1 fruit fly cellular context compared by ENCODE assay signal in the genomic region with DNA sequence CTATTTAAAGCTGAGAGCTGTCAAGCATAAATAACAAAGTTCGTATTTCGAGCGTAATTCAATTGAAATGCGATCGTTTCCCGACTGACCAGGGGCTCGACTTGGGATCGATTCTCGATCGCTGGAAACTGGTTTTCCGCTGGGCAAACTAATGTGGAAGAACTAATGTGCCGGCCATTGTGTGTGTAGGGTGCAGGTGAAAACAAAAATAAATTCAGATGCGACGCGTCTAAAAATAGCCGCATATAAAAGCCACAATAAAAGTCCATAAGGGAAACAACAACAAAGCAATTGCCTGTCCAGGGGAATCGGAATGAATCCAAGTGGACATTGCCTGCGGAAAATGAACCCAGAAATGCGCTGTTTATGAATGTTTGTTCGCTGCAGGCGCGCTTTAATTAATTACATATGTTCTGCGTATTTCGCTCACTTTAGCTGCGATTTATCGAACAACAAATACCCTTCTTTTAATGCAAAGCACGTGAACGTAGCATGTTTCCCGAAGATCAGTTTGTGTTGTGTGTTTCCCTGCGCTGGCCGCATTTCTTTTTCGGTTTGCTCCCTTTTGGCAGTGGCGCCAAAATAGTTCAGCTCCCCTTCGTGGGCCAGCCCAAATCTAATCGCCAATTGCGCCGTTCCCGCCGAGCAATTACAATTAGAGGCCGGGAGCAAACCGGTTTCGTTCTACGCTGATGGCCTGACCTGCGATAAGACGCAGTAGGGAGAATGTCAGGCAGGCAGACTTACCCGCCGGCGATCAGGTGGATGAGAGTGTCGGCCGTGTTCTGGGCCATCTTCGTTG.
TF ChIP-seq lines count a peak whose summit lies in the region.

No protein-coding gene starts in this region.

TF ChIP-seq in whole organism, embryonic, 481 proteins besides CTCF, POLR2A, EP300 and RAD21 (continued from another document):
- TF ChIP-seq CG11560 (tag; IDR thresholded peaks at IDR 0.05; lab: Robert Waterston, UW) (no peak), GATAe (GFP tag; conservative IDR thresholded peaks at IDR 0.05; lab: Robert Waterston, UW) (0 out of 2 replicates have a peak, but pooled peaks have one; percentile 28), ham (GFP tag; IDR thresholded peaks at IDR 0.05; lab: Robert Waterston, UW) (no peak), CG13424 (tag; optimal IDR thresholded peaks at IDR 0.05; lab: Kevin White, UChicago) (peak; percentile 14), CG14014 (GFP tag; IDR thresholded peaks at IDR 0.05; lab: Robert Waterston, UW) (peak; percentile 19; the same call in 1 of the 2 replicates), toy (GFP tag; IDR thresholded peaks at IDR 0.05; lab: Robert Waterston, UW) (no peak), CG11504 (tag; optimal IDR thresholded peaks at IDR 0.05; lab: Kevin White, UChicago) (peak; percentile 43), Kr (GFP tag; optimal IDR thresholded peaks at IDR 0.05; lab: Kevin White, UChicago) (no peak), CG13775 (GFP tag; optimal IDR thresholded peaks at IDR 0.05; lab: Kevin White, UChicago) (peak; percentile 2), slbo (GFP tag; IDR thresholded peaks at IDR 0.05; lab: Robert Waterston, UW) (peak; percentile 34; the same call in 1 of the 2 replicates), CG4707 (GFP tag; optimal IDR thresholded peaks at IDR 0.05; lab: Kevin White, UChicago) (no peak), CG43689 (GFP tag; IDR thresholded peaks at IDR 0.05; lab: Robert Waterston, UW) (no peak), bowl (GFP tag; IDR thresholded peaks at IDR 0.05; lab: Robert Waterston, UW) (no peak), CG14860 (GFP tag; IDR thresholded peaks at IDR 0.05; lab: Robert Waterston, UW; ENCODE audit: partially characterized antibody) (no peak), D19B (GFP tag; optimal IDR thresholded peaks at IDR 0.05; lab: Kevin White, UChicago) (no peak), CG12659 (GFP tag; optimal IDR thresholded peaks at IDR 0.05; lab: Kevin White, UChicago) (peak; percentile 2), Six4 (GFP tag; optimal IDR thresholded peaks at IDR 0.05; lab: Kevin White, UChicago) (no peak), stwl (tag; optimal IDR thresholded peaks at IDR 0.05; lab: Kevin White, UChicago) (no peak), tup (GFP tag; optimal IDR thresholded peaks at IDR 0.05; lab: Kevin White, UChicago) (no peak), CG30403 (GFP tag; optimal IDR thresholded peaks at IDR 0.05; lab: Kevin White, UChicago) (no peak), dpn (GFP tag; optimal IDR thresholded peaks at IDR 0.05; lab: Kevin White, UChicago) (peak; percentile 5 to 17), CG7928 (GFP tag; optimal IDR thresholded peaks at IDR 0.05; lab: Kevin White, UChicago) (no peak), tio (GFP tag; optimal IDR thresholded peaks at IDR 0.05; lab: Kevin White, UChicago) (no peak), bsh (GFP tag; optimal IDR thresholded peaks at IDR 0.05; lab: Kevin White, UChicago) (peak in 1 of 2 experiments; percentile 52), CG15601 (tag; optimal IDR thresholded peaks at IDR 0.05; lab: Kevin White, UChicago) (peak; percentile 65), Tbp (GFP tag; optimal IDR thresholded peaks at IDR 0.05; lab: Kevin White, UChicago) (no peak), CG10209 (GFP tag; optimal IDR thresholded peaks at IDR 0.05; lab: Kevin White, UChicago) (no peak), seq (GFP tag; IDR thresholded peaks at IDR 0.05; lab: Robert Waterston, UW) (no peak), amos (GFP tag; IDR thresholded peaks at IDR 0.05; lab: Robert Waterston, UW; ENCODE audit: partially characterized antibody) (no peak), CG3847 (GFP tag; IDR thresholded peaks at IDR 0.05; lab: Robert Waterston, UW) (no peak), CG12104 (GFP tag; optimal IDR thresholded peaks at IDR 0.05; lab: Kevin White, UChicago) (peak; percentile 8), CG10274 (GFP tag; optimal IDR thresholded peaks at IDR 0.05; lab: Kevin White, UChicago) (peak; percentile 99), Bdp1 (GFP tag; optimal IDR thresholded peaks at IDR 0.05; lab: Kevin White, UChicago) (no peak), E2f2 (GFP tag; IDR thresholded peaks at IDR 0.05; lab: Robert Waterston, UW) (no peak), CG2712 (tag; optimal IDR thresholded peaks at IDR 0.05; lab: Kevin White, UChicago) (peak; percentile 24), CG10321 (GFP tag; IDR thresholded peaks at IDR 0.05; lab: Robert Waterston, UW) (no peak), CkIIα-i1 (GFP tag; IDR thresholded peaks at IDR 0.05; lab: Robert Waterston, UW) (no peak), CG31388 (GFP tag; optimal IDR thresholded peaks at IDR 0.05; lab: Kevin White, UChicago) (no peak), CG2889 (GFP tag; IDR thresholded peaks at IDR 0.05; lab: Robert Waterston, UW) (no peak), CG30431 (GFP tag; optimal IDR thresholded peaks at IDR 0.05; lab: Kevin White, UChicago) (no peak), lmd (GFP tag; IDR thresholded peaks at IDR 0.05; lab: Robert Waterston, UW) (no peak; the same call in 1 of the 2 replicates), gem (tag; optimal IDR thresholded peaks at IDR 0.05; lab: Kevin White, UChicago) (peak; percentile 49), nerfin-2 (GFP tag; IDR thresholded peaks at IDR 0.05; lab: Robert Waterston, UW; ENCODE audit: partially characterized antibody) (no peak), ash1 (GFP tag; optimal IDR thresholded peaks at IDR 0.05; lab: Kevin White, UChicago) (no peak), CG33557 (GFP tag; optimal IDR thresholded peaks at IDR 0.05; lab: Kevin White, UChicago) (no peak), cwo (GFP tag; optimal IDR thresholded peaks at IDR 0.05; lab: Kevin White, UChicago) (peak; percentile 49), dm (GFP tag; optimal IDR thresholded peaks at IDR 0.05; lab: Kevin White, UChicago) (peak; percentile 6), scrt (GFP tag; optimal IDR thresholded peaks at IDR 0.05; lab: Kevin White, UChicago) (no peak), fd64A (GFP tag; optimal IDR thresholded peaks at IDR 0.05; lab: Kevin White, UChicago) (no peak), Xbp1 (GFP tag; optimal IDR thresholded peaks at IDR 0.05; lab: Kevin White, UChicago) (peak; percentile 13), peb (GFP tag; IDR thresholded peaks at IDR 0.05; lab: Robert Waterston, UW) (no peak), NFAT (GFP tag; IDR thresholded peaks at IDR 0.05; lab: Robert Waterston, UW) (no peak), Jarid2 (GFP tag; optimal IDR thresholded peaks at IDR 0.05; lab: Kevin White, UChicago) (no peak), ara (GFP tag; IDR thresholded peaks at IDR 0.05; lab: Robert Waterston, UW) (0 out of 2 replicates have a peak, but pooled peaks have one; percentile 32), CG4854 (GFP tag; optimal IDR thresholded peaks at IDR 0.05; lab: Kevin White, UChicago) (no peak), zen (tag; optimal IDR thresholded peaks at IDR 0.05; lab: Kevin White, UChicago) (peak; percentile 21), Max (GFP tag; optimal IDR thresholded peaks at IDR 0.05; lab: Kevin White, UChicago) (no peak), gsb-n (tag; optimal IDR thresholded peaks at IDR 0.05; lab: Kevin White, UChicago) (peak; percentile 2), exex (tag; optimal IDR thresholded peaks at IDR 0.05; lab: Kevin White, UChicago) (peak; percentile 69), Nf-YA (GFP tag; IDR thresholded peaks at IDR 0.05; lab: Robert Waterston, UW) (no peak), gce (GFP tag; IDR thresholded peaks at IDR 0.05; lab: Robert Waterston, UW) (no peak), lov (optimal IDR thresholded peaks at IDR 0.05; lab: Kevin White, UChicago) (no peak), lov (GFP tag; IDR thresholded peaks at IDR 0.05; lab: Robert Waterston, UW) (0 out of 3 replicates have a peak, but pooled peaks have one; percentile 12), CG2678 (tag; optimal IDR thresholded peaks at IDR 0.05; lab: Kevin White, UChicago) (peak; percentile 49), CoRest (tag; optimal IDR thresholded peaks at IDR 0.05; lab: Kevin White, UChicago) (peak; percentile 23), prd (optimal IDR thresholded peaks at IDR 0.05; lab: Kevin White, UChicago) (no peak), prd (GFP tag; IDR thresholded peaks at IDR 0.05; lab: Robert Waterston, UW) (no peak)
